Worm (Caenorhabditis elegans): ENCODE data around the gene F22B5.10.

Gene F22B5.10

ce11 chrII:8480166-8480565, 13.2 kb downstream of the F22B5.10 start, which contains the start of gene lact-4:
Gene lact-4, minus strand, starts transcription at chrII:8480478.
- TF ChIP-seq hmbx-1 (tag; optimal IDR thresholded peaks at IDR 0.05) (no peak), ama-1 (optimal IDR thresholded peaks at IDR 0.05) (no peak), ets-7 (tag; optimal IDR thresholded peaks at IDR 0.05) (no peak), tbx-37 (GFP tag; conservative IDR thresholded peaks at IDR 0.05) (no peak), pes-1 (GFP tag; IDR thresholded peaks at IDR 0.05) (no peak), tra-4 (tag; optimal IDR thresholded peaks at IDR 0.05) (no peak)

ce11 chrII:8481033-8481708, 14.2 kb downstream of the F22B5.10 start:
- TF ChIP-seq sea-1 (GFP tag; conservative IDR thresholded peaks at IDR 0.05) = no peak
- TF ChIP-seq ceh-13 (GFP tag; optimal IDR thresholded peaks at IDR 0.05) = no peak

ce11 chrII:8481731-8482253, 14.8 kb downstream of the F22B5.10 start, which contains the start of gene M05D6.5:
Gene M05D6.5, minus strand, starts transcription at chrII:8482203.
- TF ChIP-seq flt-1 (GFP tag; IDR thresholded peaks at IDR 0.05) = no peak
- no peak for TF ChIP-seq ets-7 (tag; optimal IDR thresholded peaks at IDR 0.05)
- no peak for TF ChIP-seq hmg-4 (GFP tag; optimal IDR thresholded peaks at IDR 0.05)
- no peak for TF ChIP-seq hnd-1 (tag; optimal IDR thresholded peaks at IDR 0.05)
- TF ChIP-seq B0310.2 (tag; optimal IDR thresholded peaks at IDR 0.05) = no peak
- TF ChIP-seq ceh-13 (GFP tag; optimal IDR thresholded peaks at IDR 0.05) = no peak
- TF ChIP-seq tra-4 (tag; optimal IDR thresholded peaks at IDR 0.05) = no peak
- TF ChIP-seq aly-1 (tag; optimal IDR thresholded peaks at IDR 0.05) = no peak
- no peak for TF ChIP-seq F13C5.2 (tag; optimal IDR thresholded peaks at IDR 0.05)
- no peak for TF ChIP-seq scrt-1 (GFP tag; IDR thresholded peaks at IDR 0.05)
- no peak for TF ChIP-seq sea-1 (GFP tag; conservative IDR thresholded peaks at IDR 0.05)
- TF ChIP-seq tbx-11 (GFP tag; IDR thresholded peaks at IDR 0.05) = no peak
- no peak for TF ChIP-seq ama-1 (optimal IDR thresholded peaks at IDR 0.05)

- no peak for TF ChIP-seq sea-1 (GFP tag; conservative IDR thresholded peaks at IDR 0.05)
- no peak for TF ChIP-seq flt-1 (GFP tag; IDR thresholded peaks at IDR 0.05)
- no peak for TF ChIP-seq hmbx-1 (tag; optimal IDR thresholded peaks at IDR 0.05)
- TF ChIP-seq tbx-37 (GFP tag; conservative IDR thresholded peaks at IDR 0.05) = no peak
- TF ChIP-seq aly-1 (tag; optimal IDR thresholded peaks at IDR 0.05) = no peak
- no peak for TF ChIP-seq B0310.2 (tag; optimal IDR thresholded peaks at IDR 0.05)
- TF ChIP-seq ceh-13 (GFP tag; optimal IDR thresholded peaks at IDR 0.05) = no peak
- TF ChIP-seq pes-1 (GFP tag; IDR thresholded peaks at IDR 0.05) = no peak
- TF ChIP-seq F13C5.2 (tag; optimal IDR thresholded peaks at IDR 0.05) = no peak
- no peak for TF ChIP-seq hnd-1 (tag; optimal IDR thresholded peaks at IDR 0.05)
- TF ChIP-seq scrt-1 (GFP tag; IDR thresholded peaks at IDR 0.05) = no peak
- no peak for TF ChIP-seq tbx-11 (GFP tag; IDR thresholded peaks at IDR 0.05)
- TF ChIP-seq ama-1 (optimal IDR thresholded peaks at IDR 0.05) = no peak
- TF ChIP-seq ceh-36 (tag; optimal IDR thresholded peaks at IDR 0.05) = no peak
These were observed 16.3 kb downstream of the F22B5.10 start for ce11 chrII:8483124-8483792.

ce11 chrII:8483793-8484186, 16.8 kb downstream of the F22B5.10 start, which contains the start of gene taap-1:
Gene taap-1, minus strand, starts transcription at chrII:8483871.
- TF ChIP-seq hmg-4 (GFP tag; optimal IDR thresholded peaks at IDR 0.05) = no peak
- TF ChIP-seq aly-1 (tag; optimal IDR thresholded peaks at IDR 0.05) = no peak
- no peak for TF ChIP-seq ceh-36 (tag; optimal IDR thresholded peaks at IDR 0.05)
- TF ChIP-seq ets-7 (tag; optimal IDR thresholded peaks at IDR 0.05) = no peak
- no peak for TF ChIP-seq tra-4 (tag; optimal IDR thresholded peaks at IDR 0.05)
- no peak for TF ChIP-seq hnd-1 (tag; optimal IDR thresholded peaks at IDR 0.05)
- TF ChIP-seq ceh-13 (GFP tag; optimal IDR thresholded peaks at IDR 0.05) = no peak
- TF ChIP-seq pes-1 (GFP tag; IDR thresholded peaks at IDR 0.05) = no peak
- TF ChIP-seq tbx-37 (GFP tag; conservative IDR thresholded peaks at IDR 0.05) = no peak
- no peak for TF ChIP-seq ama-1 (optimal IDR thresholded peaks at IDR 0.05)
- no peak for TF ChIP-seq hmbx-1 (tag; optimal IDR thresholded peaks at IDR 0.05)
- TF ChIP-seq sea-1 (GFP tag; conservative IDR thresholded peaks at IDR 0.05) = no peak
- no peak for TF ChIP-seq flt-1 (GFP tag; IDR thresholded peaks at IDR 0.05)
- no peak for TF ChIP-seq tbx-11 (GFP tag; IDR thresholded peaks at IDR 0.05)
- no peak for TF ChIP-seq scrt-1 (GFP tag; IDR thresholded peaks at IDR 0.05)
- no peak for TF ChIP-seq F13C5.2 (tag; optimal IDR thresholded peaks at IDR 0.05)
- no peak for TF ChIP-seq B0310.2 (tag; optimal IDR thresholded peaks at IDR 0.05)

- TF ChIP-seq ama-1 (optimal IDR thresholded peaks at IDR 0.05) (no peak), hmbx-1 (tag; optimal IDR thresholded peaks at IDR 0.05) (no peak), flt-1 (GFP tag; IDR thresholded peaks at IDR 0.05) (no peak), ets-7 (tag; optimal IDR thresholded peaks at IDR 0.05) (no peak), B0310.2 (tag; optimal IDR thresholded peaks at IDR 0.05) (no peak), F13C5.2 (tag; optimal IDR thresholded peaks at IDR 0.05) (no peak), aly-1 (tag; optimal IDR thresholded peaks at IDR 0.05) (no peak)
These were observed 17.6 kb downstream of the F22B5.10 start for ce11 chrII:8484546-8484945.

- no peak for TF ChIP-seq tbx-11 (GFP tag; IDR thresholded peaks at IDR 0.05)
- TF ChIP-seq ets-7 (tag; optimal IDR thresholded peaks at IDR 0.05) = no peak
- TF ChIP-seq flt-1 (GFP tag; IDR thresholded peaks at IDR 0.05) = no peak
- no peak for TF ChIP-seq ceh-13 (GFP tag; optimal IDR thresholded peaks at IDR 0.05)
These were observed 18.6 kb downstream of the F22B5.10 start, which contains the start of gene gbh-2 for ce11 chrII:8485603-8486002. Gene gbh-2, plus strand, starts transcription at chrII:8485879.

ce11 chrII:8488123-8488522, 21.1 kb downstream of the F22B5.10 start:
- no peak for TF ChIP-seq flt-1 (GFP tag; IDR thresholded peaks at IDR 0.05)
- no peak for TF ChIP-seq pes-1 (GFP tag; IDR thresholded peaks at IDR 0.05)
- no peak for TF ChIP-seq hnd-1 (tag; optimal IDR thresholded peaks at IDR 0.05)
- TF ChIP-seq ama-1 (optimal IDR thresholded peaks at IDR 0.05) = no peak
- TF ChIP-seq hmbx-1 (tag; optimal IDR thresholded peaks at IDR 0.05) = no peak
- no peak for TF ChIP-seq tbx-37 (GFP tag; conservative IDR thresholded peaks at IDR 0.05)
- no peak for TF ChIP-seq sea-1 (GFP tag; conservative IDR thresholded peaks at IDR 0.05)
- TF ChIP-seq aly-1 (tag; optimal IDR thresholded peaks at IDR 0.05) = no peak
- no peak for TF ChIP-seq tra-4 (tag; optimal IDR thresholded peaks at IDR 0.05)

Data from whole organism, early embryonic.